Worm (Caenorhabditis elegans) whole organism, L3 larva: Measurements from ENCODE around the gene cla-1.

Experiments
- R02D3.7 ChIP-seq: fragments of 150-350 bp; optimal IDR thresholded peaks from 2 replicates; lab custom pipeline; 2014; ENCODE audit warnings: missing biosample characterization, missing genetic modification characterization
- aly-2 ChIP-seq: fragments of 150-350 bp; optimal IDR thresholded peaks from 2 replicates; lab custom pipeline; 2014; ENCODE audit warnings: missing biosample characterization, missing genetic modification characterization
- ama-1 ChIP-seq: fragments of 150-350 bp; optimal IDR thresholded peaks from 2 replicates; lab custom pipeline; 2018
- ceh-16 ChIP-seq: sonication (generic microtip); optimal IDR thresholded peaks from 2 replicates; lab custom pipeline; 2017; ENCODE audit warnings: missing biosample characterization, missing genetic modification characterization
- ceh-28 ChIP-seq: fragments of 150-350 bp; optimal IDR thresholded peaks from 2 replicates; lab custom pipeline; 2014; ENCODE audit warnings: missing biosample characterization, missing genetic modification reagents, missing genetic modification characterization
- ceh-82 ChIP-seq: fragments of 150-350 bp; optimal IDR thresholded peaks from 2 replicates; lab custom pipeline; 2014; ENCODE audit warnings: missing biosample characterization, missing genetic modification characterization
- ceh-9 ChIP-seq: sonication (generic microtip); optimal IDR thresholded peaks from 2 replicates; lab custom pipeline; 2018; ENCODE audit warnings: missing biosample characterization, missing genetic modification characterization
- daf-12 ChIP-seq: fragments of 150-350 bp; optimal IDR thresholded peaks from 2 replicates; lab custom pipeline; 2014; ENCODE audit warnings: missing biosample characterization, missing genetic modification reagents, missing genetic modification characterization
- egl-27 ChIP-seq: sonication (generic microtip); optimal IDR thresholded peaks from 4 replicates; lab custom pipeline; 2017; ENCODE audit warnings: missing biosample characterization, missing genetic modification reagents, missing genetic modification characterization
- egl-5 ChIP-seq: fragments of 150-350 bp; optimal IDR thresholded peaks from 2 replicates; lab custom pipeline; 2017; ENCODE audit warnings: missing biosample characterization, missing genetic modification reagents, missing genetic modification characterization, inconsistent platforms
- elt-1 ChIP-seq: fragments of 150-350 bp; optimal IDR thresholded peaks from 2 replicates; lab custom pipeline; 2014; ENCODE audit warnings: missing biosample characterization, missing genetic modification characterization
- elt-2 ChIP-seq: sonication (generic microtip); optimal IDR thresholded peaks from 2 replicates; lab custom pipeline; 2016; ENCODE audit warnings: missing genetic modification reagents, mild to moderate bottlenecking, missing genetic modification characterization, missing compliant biosample characterization
- elt-3 ChIP-seq, 3 experiments: fragments of 150-350 bp in 1 of 3; sonication (generic microtip) in 2 of 3; optimal IDR thresholded peaks; 2 replicates in 2 of 3; 4 replicates in 1 of 3; lab custom pipeline; 2014 to 2017; ENCODE audit warnings: missing biosample characterization in 3 of 3, missing genetic modification characterization in 3 of 3
- eor-1 ChIP-seq, 2 experiments: fragments of 150-350 bp; optimal IDR thresholded peaks; 2 replicates each; lab custom pipeline; 2014 to 2018; ENCODE audit warnings: missing biosample characterization in 2 of 2, missing genetic modification characterization in 2 of 2
- fkh-10 ChIP-seq: sonication (generic microtip); optimal IDR thresholded peaks from 2 replicates; lab custom pipeline; 2017; ENCODE audit warnings: missing biosample characterization, missing genetic modification reagents, missing genetic modification characterization
- fkh-2 ChIP-seq: fragments of 150-350 bp; optimal IDR thresholded peaks from 2 replicates; lab custom pipeline; 2014; ENCODE audit warnings: missing biosample characterization, missing genetic modification reagents, missing genetic modification characterization
- fos-1 ChIP-seq: fragments of 150-350 bp; optimal IDR thresholded peaks from 2 replicates; lab custom pipeline; 2014; ENCODE audit warnings: missing biosample characterization, missing genetic modification characterization
- hmg-11 ChIP-seq: sonication (generic microtip); optimal IDR thresholded peaks from 2 replicates; lab custom pipeline; 2016; ENCODE audit warnings: missing genetic modification characterization, missing compliant biosample characterization
- jun-1 ChIP-seq: fragments of 150-350 bp; optimal IDR thresholded peaks from 2 replicates; lab custom pipeline; 2014; ENCODE audit warnings: missing biosample characterization, missing genetic modification reagents, missing genetic modification characterization
- lin-15B ChIP-seq: fragments of 150-350 bp; optimal IDR thresholded peaks from 2 replicates; lab custom pipeline; 2014; ENCODE audit warnings: missing biosample characterization, missing genetic modification characterization
- lin-39 ChIP-seq: fragments of 150-350 bp; optimal IDR thresholded peaks from 2 replicates; lab custom pipeline; 2018; ENCODE audit warnings: missing biosample characterization, missing genetic modification reagents, missing genetic modification characterization
- lsy-12 ChIP-seq: sonication (generic microtip); optimal IDR thresholded peaks from 2 replicates; lab custom pipeline; 2016; ENCODE audit warnings: mild to moderate bottlenecking, missing genetic modification characterization, missing compliant biosample characterization
- mml-1 ChIP-seq: fragments of 150-350 bp; sonication (generic microtip); optimal IDR thresholded peaks from 3 replicates; lab custom pipeline; 2014; ENCODE audit warnings: missing biosample characterization, missing genetic modification characterization
- nfya-1 ChIP-seq: sonication (generic microtip); optimal IDR thresholded peaks from 2 replicates; lab custom pipeline; 2017; ENCODE audit warnings: missing genetic modification characterization, mild to moderate bottlenecking, missing compliant biosample characterization, antibody characterized with exemption, moderate library complexity; ENCODE audit not compliant: insufficient read depth
- nhr-12 ChIP-seq: fragments of 150-350 bp; optimal IDR thresholded peaks from 2 replicates; lab custom pipeline; 2014; ENCODE audit warnings: missing biosample characterization, missing genetic modification characterization
- nhr-23 ChIP-seq: fragments of 150-350 bp; optimal IDR thresholded peaks from 2 replicates; lab custom pipeline; 2014; ENCODE audit warnings: missing biosample characterization, missing genetic modification reagents, missing genetic modification characterization
- nhr-25 ChIP-seq: sonication (generic microtip); optimal IDR thresholded peaks from 2 replicates; lab custom pipeline; 2017; ENCODE audit warnings: missing biosample characterization, missing genetic modification characterization
- nhr-28 ChIP-seq: fragments of 150-350 bp; optimal IDR thresholded peaks from 2 replicates; lab custom pipeline; 2014; ENCODE audit warnings: missing biosample characterization, missing genetic modification characterization
- nhr-43 ChIP-seq: sonication (generic microtip); optimal IDR thresholded peaks from 2 replicates; lab custom pipeline; 2016; ENCODE audit warnings: mild to moderate bottlenecking, missing genetic modification characterization, missing compliant biosample characterization; ENCODE audit not compliant: poor library complexity, severe bottlenecking
- nhr-67 ChIP-seq: fragments of 150-350 bp; optimal IDR thresholded peaks from 2 replicates; lab custom pipeline; 2014; ENCODE audit warnings: missing biosample characterization, missing genetic modification characterization
- nhr-77 ChIP-seq: fragments of 150-350 bp; optimal IDR thresholded peaks from 2 replicates; lab custom pipeline; 2014; ENCODE audit warnings: missing biosample characterization, missing genetic modification characterization
- pha-4 ChIP-seq: fragments of 150-350 bp; optimal IDR thresholded peaks from 2 replicates; lab custom pipeline; 2014; ENCODE audit warnings: missing biosample characterization, missing genetic modification reagents, missing genetic modification characterization
- pqm-1 ChIP-seq: fragments of 150-350 bp; optimal IDR thresholded peaks from 2 replicates; lab custom pipeline; 2017; ENCODE audit warnings: missing biosample characterization, missing genetic modification characterization, inconsistent platforms
- sea-2 ChIP-seq: fragments of 150-350 bp; sonication (generic microtip); optimal IDR thresholded peaks from 4 replicates; lab custom pipeline; 2014; ENCODE audit warnings: missing biosample characterization, missing genetic modification reagents, missing genetic modification characterization
- skn-1 ChIP-seq: fragments of 150-350 bp; optimal IDR thresholded peaks from 2 replicates; lab custom pipeline; 2014; ENCODE audit warnings: missing biosample characterization, missing genetic modification characterization
- snpc-4 ChIP-seq: fragments of 150-350 bp; optimal IDR thresholded peaks from 2 replicates; lab custom pipeline; 2014; ENCODE audit warnings: missing biosample characterization, missing genetic modification characterization
- tbx-2 ChIP-seq: sonication (generic microtip); optimal IDR thresholded peaks from 2 replicates; lab custom pipeline; 2016; ENCODE audit warnings: mild to moderate bottlenecking, missing genetic modification characterization, missing compliant biosample characterization
- unc-62 ChIP-seq: fragments of 150-350 bp; sonication (generic microtip); optimal IDR thresholded peaks from 4 replicates; lab custom pipeline; 2014; ENCODE audit warnings: missing biosample characterization, missing genetic modification reagents, missing genetic modification characterization
- zag-1 ChIP-seq: fragments of 150-350 bp; optimal IDR thresholded peaks from 2 replicates; lab custom pipeline; 2014; ENCODE audit warnings: missing biosample characterization, missing genetic modification characterization
- ztf-11 ChIP-seq: fragments of 150-350 bp; optimal IDR thresholded peaks from 2 replicates; lab custom pipeline; 2014; ENCODE audit warnings: missing biosample characterization, missing genetic modification characterization
- ztf-4 ChIP-seq: fragments of 150-350 bp; optimal IDR thresholded peaks from 2 replicates; lab custom pipeline; 2014; ENCODE audit warnings: missing biosample characterization, missing genetic modification characterization

Gene cla-1

ce11 chrIV:7653198-7653597 lies 64.5 kb downstream of the cla-1 start:
- TF ChIP-seq elt-2 (tag; lab: Kevin White, UChicago) (peak; percentile 38), nhr-43 (tag; lab: Kevin White, UChicago) (no peak)

DNA sequence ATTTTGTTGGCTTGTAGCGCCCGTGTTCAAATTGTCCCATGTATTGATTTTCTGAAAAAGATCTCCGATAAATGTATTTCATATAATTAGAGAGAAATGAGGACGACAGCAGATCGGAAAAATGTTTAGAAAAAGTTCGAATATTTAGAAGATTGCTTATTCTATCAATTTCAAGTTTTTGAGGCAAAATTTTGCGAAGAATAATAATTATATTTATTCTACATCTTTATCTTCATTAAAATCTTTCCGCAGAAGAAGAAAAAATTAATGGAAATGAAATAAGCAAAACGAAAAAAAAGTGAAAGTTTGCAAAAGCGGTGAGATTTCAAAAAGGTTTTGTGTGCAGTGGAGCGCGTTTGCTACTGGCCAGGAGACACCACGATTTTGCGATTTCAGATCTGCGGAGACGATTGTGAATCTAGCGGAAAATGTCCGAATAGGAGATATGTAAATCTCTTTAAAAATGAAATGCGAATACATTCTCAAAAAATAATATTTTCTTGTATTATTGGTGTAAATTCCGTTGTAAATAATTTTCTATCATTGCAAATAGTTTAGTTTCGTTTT lies 65.6 kb downstream of the cla-1 start, which contains the start of gene nrde-4:
Gene nrde-4 (minus strand): TSS at position 51 of the 567 bp plus-strand sequence.
- no peak for TF ChIP-seq ceh-9 (tag; lab: Kevin White, UChicago)
- TF ChIP-seq nhr-67 (tag; lab: Kevin White, UChicago) = no peak
- no peak for TF ChIP-seq nhr-12
- TF ChIP-seq ceh-82 (tag; lab: Kevin White, UChicago) = no peak
- peak; percentile 46 for TF ChIP-seq elt-2 (tag; lab: Kevin White, UChicago)
- TF ChIP-seq aly-2 (tag; lab: Kevin White, UChicago) = no peak
- peak; percentile 52 for TF ChIP-seq hmg-11 (tag; lab: Kevin White, UChicago)
- no peak for TF ChIP-seq nhr-28 (tag; lab: Kevin White, UChicago)
- TF ChIP-seq nfya-1 (tag; lab: Kevin White, UChicago) = peak; percentile 78
- TF ChIP-seq jun-1 (tag; lab: Kevin White, UChicago) = no peak
- peak; percentile 77 for TF ChIP-seq nhr-23
- TF ChIP-seq zag-1 (tag; lab: Kevin White, UChicago) = no peak
- TF ChIP-seq fkh-2 = no peak
- TF ChIP-seq lsy-12 (tag; lab: Kevin White, UChicago) = no peak
- no peak for TF ChIP-seq nhr-77 (tag; lab: Kevin White, UChicago)
- no peak for TF ChIP-seq sea-2
- no peak for TF ChIP-seq ztf-11
- TF ChIP-seq lin-39 (tag; lab: Kevin White, UChicago) = peak; percentile 69
- TF ChIP-seq lin-15B (tag; lab: Kevin White, UChicago) = peak; percentile 85
- no peak for TF ChIP-seq ama-1
- no peak for TF ChIP-seq unc-62 (GFP tag; lab: Kevin White, UChicago)
- peak; percentile 27 for TF ChIP-seq pqm-1 (tag; lab: Kevin White, UChicago)
- no peak for TF ChIP-seq fkh-10 (GFP tag; lab: Kevin White, UChicago)
- TF ChIP-seq pha-4 (tag; lab: Kevin White, UChicago) = peak; percentile 85
- TF ChIP-seq egl-27 = no peak
- TF ChIP-seq tbx-2 (tag; lab: Kevin White, UChicago) = no peak
- TF ChIP-seq daf-12 = no peak
- TF ChIP-seq R02D3.7 (tag; lab: Kevin White, UChicago) = peak; percentile 30
- TF ChIP-seq nhr-43 (tag; lab: Kevin White, UChicago) = peak; percentile 43
- peak; percentile 30 for TF ChIP-seq elt-1 (tag; lab: Kevin White, UChicago)
- peak; percentile 71 for TF ChIP-seq snpc-4
- peak; percentile 84 for TF ChIP-seq nhr-25
- no peak for TF ChIP-seq mml-1 (tag; lab: Kevin White, UChicago)
- no peak for TF ChIP-seq ceh-28 (tag; lab: Kevin White, UChicago)
- TF ChIP-seq egl-5 (tag; lab: Kevin White, UChicago) = no peak
- TF ChIP-seq skn-1 (tag; lab: Kevin White, UChicago) = peak; percentile 21
- no peak for TF ChIP-seq ztf-4 (tag; lab: Kevin White, UChicago)
- TF ChIP-seq ceh-16 (tag; lab: Kevin White, UChicago) = no peak
- TF ChIP-seq elt-3 (tag; optimal IDR thresholded peaks at IDR 0.05; lab: Kevin White, UChicago) = peak in 1 of 3 experiments; percentile 25

DNA sequence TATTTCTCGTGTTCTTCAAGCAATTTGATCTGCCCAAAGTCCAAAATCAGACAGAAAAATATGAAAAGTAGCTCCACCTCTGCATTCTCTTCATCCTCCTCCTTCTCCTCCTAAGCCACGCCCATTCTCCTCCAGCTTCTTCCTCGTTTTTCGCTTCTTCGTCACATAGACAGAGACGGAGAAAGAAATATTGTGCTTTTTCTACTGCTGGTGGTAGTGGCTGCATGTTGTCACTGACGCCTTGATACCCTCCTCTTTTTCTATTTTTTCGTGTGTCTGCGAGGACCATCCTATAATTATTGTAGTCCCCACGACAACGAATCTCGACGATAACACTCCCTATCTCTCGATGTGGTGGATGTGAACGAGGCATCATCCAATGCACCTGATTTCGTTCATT lies 69.9 kb downstream of the cla-1 start, which contains the start of gene C08G9.1:
Gene C08G9.1 (plus strand): TSS at position 175 of the 400 bp plus-strand sequence.
- TF ChIP-seq nfya-1 (tag; lab: Kevin White, UChicago) = peak; percentile 41
- peak; percentile 27 for TF ChIP-seq lin-39 (tag; lab: Kevin White, UChicago)
- TF ChIP-seq mml-1 (tag; lab: Kevin White, UChicago) = no peak
- TF ChIP-seq eor-1 (tag; optimal IDR thresholded peaks at IDR 0.05; lab: Kevin White, UChicago) = no peak
- TF ChIP-seq fos-1 (tag; lab: Kevin White, UChicago) = no peak
- peak; percentile 31 for TF ChIP-seq egl-5 (tag; lab: Kevin White, UChicago)
